Fruit fly (Drosophila melanogaster) whole organism, embryonic: ENCODE data around the gene CG10035.
A peak's percentile ranks its signal among the peaks of the same experiment; 100 is the strongest.

Source experiments
- Ada2b ChIP-seq: fragments of 200-800 bp; sonication (Bioruptor generic); IDR thresholded peaks from 2 replicates; pipeline ENCODE4 v1.3.6; 2022; ENCODE audit warnings: missing biosample characterization, missing genetic modification characterization
- Awh ChIP-seq: fragments of 200-800 bp; sonication (Bioruptor generic); IDR thresholded peaks from 2 replicates; pipeline ENCODE4, ENCODE4 v1.3.6; 2022; ENCODE audit warnings: missing biosample characterization, missing genetic modification characterization
- Bgb ChIP-seq: fragments of 200-800 bp; sonication (Bioruptor generic); IDR thresholded peaks from 2 replicates; pipeline ENCODE4 v1.3.6; 2022; ENCODE audit warnings: missing biosample characterization, missing genetic modification characterization; ENCODE audit not compliant: partially characterized antibody
- CG10147 ChIP-seq: fragments of 200-800 bp; sonication (Bioruptor generic); optimal IDR thresholded peaks from 2 replicates; lab custom pipeline; 2019; ENCODE audit warnings: missing biosample characterization, mild to moderate bottlenecking, missing genetic modification characterization, moderate library complexity
- CG10267 ChIP-seq: fragments of 200-800 bp; sonication (Bioruptor generic); optimal IDR thresholded peaks from 2 replicates; lab custom pipeline; 2018; ENCODE audit warnings: missing biosample characterization, mild to moderate bottlenecking, missing genetic modification characterization, moderate library complexity
- CG10431 ChIP-seq: fragments of 200-800 bp; sonication (Bioruptor generic); optimal IDR thresholded peaks from 3 replicates; lab custom pipeline; 2018; ENCODE audit warnings: missing biosample characterization, mild to moderate bottlenecking, missing genetic modification characterization
- CG10462 ChIP-seq: fragments of 200-800 bp; sonication (Bioruptor generic); optimal IDR thresholded peaks from 2 replicates; lab custom pipeline; 2016; ENCODE audit warnings: missing biosample characterization, missing genetic modification characterization
- CG10979 ChIP-seq: fragments of 200-800 bp; sonication (Bioruptor generic); optimal IDR thresholded peaks from 2 replicates; lab custom pipeline; 2018; ENCODE audit warnings: missing biosample characterization, mild to moderate bottlenecking, missing genetic modification characterization, moderate library complexity
- CG11085 ChIP-seq: fragments of 200-800 bp; sonication (Bioruptor generic); IDR thresholded peaks from 2 replicates; pipeline ENCODE4 v1.3.6; 2022; ENCODE audit warnings: missing biosample characterization, missing genetic modification characterization
- CG11093 ChIP-seq: fragments of 200-800 bp; sonication (Bioruptor generic); IDR thresholded peaks from 3 replicates; pipeline ENCODE4 v1.3.6; 2022; ENCODE audit warnings: missing biosample characterization, missing genetic modification characterization
- CG11504 ChIP-seq: fragments of 200-800 bp; sonication (Bioruptor generic); optimal IDR thresholded peaks from 3 replicates; lab custom pipeline; 2019; ENCODE audit warnings: missing biosample characterization, mild to moderate bottlenecking, missing genetic modification characterization, moderate library complexity
- CG12071 ChIP-seq: fragments of 200-800 bp; sonication (Bioruptor generic); optimal IDR thresholded peaks from 3 replicates; lab custom pipeline; 2018; ENCODE audit warnings: missing biosample characterization, mild to moderate bottlenecking, missing genetic modification characterization
- CG12299 ChIP-seq: fragments of 200-800 bp; sonication (Bioruptor generic); optimal IDR thresholded peaks from 2 replicates; lab custom pipeline; 2018; ENCODE audit warnings: missing biosample characterization, mild to moderate bottlenecking, missing genetic modification characterization
- CG13123 ChIP-seq: fragments of 200-800 bp; sonication (Bioruptor generic); optimal IDR thresholded peaks from 2 replicates; lab custom pipeline; 2016; ENCODE audit warnings: missing biosample characterization, missing genetic modification characterization
- CG17385 ChIP-seq: fragments of 200-800 bp; sonication (Bioruptor generic); optimal IDR thresholded peaks from 3 replicates; lab custom pipeline; 2018; ENCODE audit warnings: missing biosample characterization, mild to moderate bottlenecking, missing genetic modification characterization
- CG17568 ChIP-seq: fragments of 200-800 bp; sonication (Bioruptor generic); optimal IDR thresholded peaks from 2 replicates; lab custom pipeline; 2018; ENCODE audit warnings: missing biosample characterization, mild to moderate bottlenecking, missing genetic modification characterization, moderate library complexity
- CG18476 ChIP-seq: fragments of 200-800 bp; sonication (Bioruptor generic); optimal IDR thresholded peaks from 2 replicates; lab custom pipeline; 2016; ENCODE audit warnings: missing biosample characterization, mild to moderate bottlenecking, missing genetic modification characterization
- CG2129 ChIP-seq: fragments of 200-800 bp; sonication (Bioruptor generic); IDR thresholded peaks from 2 replicates; pipeline ENCODE4 v1.3.6; 2022; ENCODE audit warnings: missing biosample characterization, missing genetic modification characterization; ENCODE audit not compliant: partially characterized antibody
- CG2199 ChIP-seq: fragments of 200-800 bp; sonication (Bioruptor generic); IDR thresholded peaks from 3 replicates; pipeline ENCODE4 v1.3.6; 2022; ENCODE audit warnings: missing biosample characterization, missing genetic modification characterization
- CG30431 ChIP-seq: fragments of 200-800 bp; sonication (Bioruptor generic); optimal IDR thresholded peaks from 2 replicates; lab custom pipeline; 2017; ENCODE audit warnings: missing biosample characterization, missing genetic modification characterization
- CG31388 ChIP-seq: fragments of 200-800 bp; sonication (Bioruptor generic); optimal IDR thresholded peaks from 2 replicates; lab custom pipeline; 2016; ENCODE audit warnings: missing biosample characterization, missing genetic modification characterization
- CG34376 ChIP-seq: fragments of 200-800 bp; sonication (Bioruptor generic); optimal IDR thresholded peaks from 2 replicates; lab custom pipeline; 2018; ENCODE audit warnings: missing biosample characterization, mild to moderate bottlenecking, missing genetic modification characterization
- CG3847 ChIP-seq: fragments of 200-800 bp; sonication (Bioruptor generic); IDR thresholded peaks from 2 replicates; pipeline ENCODE4 v1.3.6; 2022; ENCODE audit warnings: missing biosample characterization, missing genetic modification characterization
- CG4328 ChIP-seq: fragments of 200-800 bp; sonication (Bioruptor generic); optimal IDR thresholded peaks from 3 replicates; lab custom pipeline; 2017; ENCODE audit warnings: missing biosample characterization, missing genetic modification reagents, missing genetic modification characterization
- CG6791 ChIP-seq: fragments of 200-800 bp; sonication (Bioruptor generic); IDR thresholded peaks from 3 replicates; pipeline ENCODE4 v1.3.6; 2022; ENCODE audit warnings: missing biosample characterization, missing genetic modification characterization; ENCODE audit not compliant: partially characterized antibody
- CG7745 ChIP-seq: fragments of 200-800 bp; sonication (Bioruptor generic); optimal IDR thresholded peaks from 2 replicates; lab custom pipeline; 2018; ENCODE audit warnings: missing biosample characterization, mild to moderate bottlenecking, missing genetic modification characterization, moderate library complexity
- CG8290 ChIP-seq, 3 experiments: fragments of 200-800 bp; sonication (Bioruptor generic); optimal IDR thresholded peaks; 2 replicates each; lab custom pipeline; 2016 to 2019; ENCODE audit warnings: missing biosample characterization in 3 of 3, missing genetic modification characterization in 3 of 3, mild to moderate bottlenecking in 2 of 3, moderate library complexity in 1 of 3
- CG9797 ChIP-seq: fragments of 200-800 bp; sonication (Bioruptor generic); optimal IDR thresholded peaks from 3 replicates; lab custom pipeline; 2018; ENCODE audit warnings: missing biosample characterization, mild to moderate bottlenecking, missing genetic modification characterization
- CkIIα-i1 ChIP-seq: fragments of 200-800 bp; sonication (Bioruptor generic); IDR thresholded peaks from 2 replicates; pipeline ENCODE4 v1.3.6; 2022; ENCODE audit warnings: missing biosample characterization, missing genetic modification characterization
- D19A ChIP-seq: fragments of 200-800 bp; optimal IDR thresholded peaks from 3 replicates; lab custom pipeline; 2019; ENCODE audit warnings: missing biosample characterization, mild to moderate bottlenecking, missing genetic modification characterization, moderate library complexity
- Elba2 ChIP-seq: fragments of 200-800 bp; sonication (Bioruptor generic); optimal IDR thresholded peaks from 3 replicates; lab custom pipeline; 2016; ENCODE audit warnings: missing biosample characterization, missing genetic modification characterization
- Fer3 ChIP-seq: fragments of 200-800 bp; sonication (Bioruptor generic); optimal IDR thresholded peaks from 2 replicates; lab custom pipeline; 2018; ENCODE audit warnings: missing biosample characterization, mild to moderate bottlenecking, missing genetic modification characterization, moderate library complexity
- GATAe ChIP-seq: fragments of 200-800 bp; sonication (Bioruptor generic); conservative IDR thresholded peaks from 2 replicates; pipeline ENCODE4 v1.3.6; 2022; ENCODE audit warnings: missing biosample characterization, missing genetic modification characterization
- MTF-1 ChIP-seq: fragments of 200-800 bp; sonication (Bioruptor generic); optimal IDR thresholded peaks from 2 replicates; lab custom pipeline; 2018; ENCODE audit warnings: missing biosample characterization, mild to moderate bottlenecking, missing genetic modification characterization, borderline replicate concordance
- Scr ChIP-seq: fragments of 200-800 bp; sonication (Bioruptor generic); IDR thresholded peaks from 2 replicates; pipeline ENCODE4 v1.3.6; 2022; ENCODE audit warnings: missing biosample characterization, missing genetic modification characterization; ENCODE audit not compliant: partially characterized antibody
- Sox102F ChIP-seq: fragments of 200-800 bp; sonication (Bioruptor generic); optimal IDR thresholded peaks from 2 replicates; lab custom pipeline; 2018; ENCODE audit warnings: missing biosample characterization, mild to moderate bottlenecking, missing genetic modification characterization, moderate library complexity
- Ssrp ChIP-seq: fragments of 200-800 bp; sonication (Bioruptor generic); optimal IDR thresholded peaks from 2 replicates; lab custom pipeline; 2018; ENCODE audit warnings: missing biosample characterization, mild to moderate bottlenecking, missing genetic modification characterization, moderate library complexity
- Taf1 ChIP-seq: fragments of 200-800 bp; sonication (Bioruptor generic); IDR thresholded peaks from 2 replicates; pipeline ENCODE4 v1.3.6; 2022; ENCODE audit warnings: missing biosample characterization, missing genetic modification characterization
- Xbp1 ChIP-seq: fragments of 200-800 bp; sonication (Bioruptor generic); optimal IDR thresholded peaks from 3 replicates; lab custom pipeline; 2016; ENCODE audit warnings: missing biosample characterization, mild to moderate bottlenecking, missing genetic modification characterization
- YL-1 ChIP-seq: fragments of 200-800 bp; sonication (Bioruptor generic); optimal IDR thresholded peaks from 3 replicates; lab custom pipeline; 2017; ENCODE audit warnings: missing biosample characterization, mild to moderate bottlenecking, missing genetic modification characterization
- crol ChIP-seq: fragments of 200-800 bp; sonication (Bioruptor generic); IDR thresholded peaks from 2 replicates; pipeline ENCODE4 v1.3.6; 2022; ENCODE audit warnings: missing biosample characterization, missing genetic modification characterization
- gcm2 ChIP-seq: fragments of 200-800 bp; sonication (Bioruptor generic); optimal IDR thresholded peaks from 2 replicates; lab custom pipeline; 2016; ENCODE audit warnings: missing biosample characterization, missing genetic modification characterization
- gem ChIP-seq: fragments of 200-800 bp; sonication (Bioruptor generic); optimal IDR thresholded peaks from 2 replicates; lab custom pipeline; 2019; ENCODE audit warnings: missing biosample characterization, mild to moderate bottlenecking, missing genetic modification characterization, moderate library complexity
- grn ChIP-seq: fragments of 200-800 bp; sonication (Bioruptor generic); optimal IDR thresholded peaks from 3 replicates; lab custom pipeline; 2017; ENCODE audit warnings: missing biosample characterization, missing genetic modification characterization
- her ChIP-seq: fragments of 200-800 bp; sonication (Bioruptor generic); optimal IDR thresholded peaks from 2 replicates; lab custom pipeline; 2016; ENCODE audit warnings: missing biosample characterization, missing genetic modification characterization
- shn ChIP-seq: fragments of 200-800 bp; sonication (Bioruptor generic); optimal IDR thresholded peaks from 3 replicates; lab custom pipeline; 2016; ENCODE audit warnings: missing biosample characterization, missing genetic modification characterization
- sna ChIP-seq: fragments of 200-800 bp; sonication (Bioruptor generic); IDR thresholded peaks from 2 replicates; pipeline ENCODE4 v1.3.6; 2022; ENCODE audit warnings: missing biosample characterization, missing genetic modification characterization; ENCODE audit not compliant: partially characterized antibody
- sqz ChIP-seq: fragments of 200-800 bp; sonication (Bioruptor generic); optimal IDR thresholded peaks from 3 replicates; lab custom pipeline; 2018; ENCODE audit warnings: missing biosample characterization, mild to moderate bottlenecking, missing genetic modification characterization
- vfl ChIP-seq: fragments of 200-800 bp; sonication (Bioruptor generic); optimal IDR thresholded peaks from 2 replicates; lab custom pipeline; 2016; ENCODE audit warnings: missing biosample characterization, missing genetic modification characterization

Gene CG10035

DNA sequence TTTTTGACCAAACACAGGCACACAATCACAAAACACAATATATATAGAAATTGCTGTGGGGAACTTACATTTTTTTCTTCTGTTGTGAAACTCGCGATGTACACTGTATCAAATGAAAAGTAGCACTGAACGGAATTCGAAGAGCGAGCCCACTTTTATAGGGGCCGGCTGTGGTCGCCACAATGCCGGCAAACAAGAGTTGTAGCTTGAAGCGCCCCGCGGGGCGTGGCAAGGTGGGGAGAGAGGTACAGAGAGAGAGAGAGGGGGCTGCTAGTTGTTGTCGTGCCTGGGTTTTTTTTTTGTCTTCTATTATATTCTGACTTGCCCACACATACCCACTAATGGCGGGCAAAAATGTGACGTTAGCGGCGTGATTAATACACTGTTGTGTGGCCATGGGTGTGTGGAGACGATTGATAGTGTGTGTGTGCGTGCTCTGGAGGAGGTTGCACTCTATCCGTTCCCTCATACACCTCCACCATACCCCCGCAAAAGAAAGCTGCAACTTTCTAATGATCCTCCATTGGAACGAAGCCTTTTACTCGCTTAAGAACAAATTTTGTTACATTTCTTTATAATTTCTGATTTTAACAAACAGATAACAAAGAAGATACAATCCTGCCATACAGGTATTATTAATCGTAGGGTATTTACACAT, 13.2 kb downstream of the CG10035 start, which contains the start of gene GstD1 (continued):
- TF ChIP-seq grn (GFP tag; lab: Kevin White, UChicago) (no peak), CG8290 (GFP tag; optimal IDR thresholded peaks at IDR 0.05; lab: Kevin White, UChicago) (no peak), CG8290 (tag; optimal IDR thresholded peaks at IDR 0.05; lab: Kevin White, UChicago) (peak in 1 of 2 experiments; percentile 34), CG10979 (tag; lab: Kevin White, UChicago) (peak; percentile 12), her (GFP tag; lab: Kevin White, UChicago) (peak; percentile 39), gem (peak; percentile 65), CG30431 (GFP tag; lab: Kevin White, UChicago) (no peak), CG6791 (GFP tag; lab: Robert Waterston, UW) (0 out of 3 replicates have a peak, but pooled peaks have one; percentile 27), CG11093 (no peak), sna (0 out of 2 replicates have a peak, but pooled peaks have one; percentile 38), CkIIα-i1 (GFP tag; lab: Robert Waterston, UW) (no peak), crol (GFP tag; lab: Robert Waterston, UW) (peak; percentile 100), CG10267 (peak; percentile 32), CG4328 (GFP tag; lab: Kevin White, UChicago) (no peak), Elba2 (GFP tag; lab: Kevin White, UChicago) (no peak), CG31388 (GFP tag; lab: Kevin White, UChicago) (no peak), CG10147 (GFP tag; lab: Kevin White, UChicago) (peak; percentile 76), CG12071 (GFP tag; lab: Kevin White, UChicago) (no peak), shn (peak; percentile 44), Scr (peak; percentile 40), GATAe (no peak), Ada2b (GFP tag; lab: Robert Waterston, UW) (peak; percentile 65), gcm2 (no peak), CG2199 (GFP tag; lab: Robert Waterston, UW) (peak; percentile 90; the same call in 2 of the 3 replicates), Bgb (GFP tag; lab: Robert Waterston, UW) (peak; percentile 63), CG9797 (GFP tag; lab: Kevin White, UChicago) (no peak), CG2129 (GFP tag; lab: Robert Waterston, UW) (no peak), CG3847 (GFP tag; lab: Robert Waterston, UW) (no peak), Sox102F (GFP tag; lab: Kevin White, UChicago) (peak; percentile 29), CG17385 (no peak), MTF-1 (no peak), CG10431 (GFP tag; lab: Kevin White, UChicago) (no peak), D19A (tag; lab: Kevin White, UChicago) (peak; percentile 98), CG11085 (GFP tag; lab: Robert Waterston, UW) (no peak), sqz (GFP tag; lab: Kevin White, UChicago) (peak; percentile 74), CG10462 (GFP tag; lab: Kevin White, UChicago) (no peak), vfl (no peak), CG18476 (peak; percentile 7), YL-1 (GFP tag; lab: Kevin White, UChicago) (no peak), CG11504 (tag; lab: Kevin White, UChicago) (peak; percentile 50), CG34376 (GFP tag; lab: Kevin White, UChicago) (peak; percentile 53), Taf1 (GFP tag; lab: Robert Waterston, UW) (no peak), CG7745 (no peak), Xbp1 (peak; percentile 36), CG17568 (no peak), Fer3 (tag; lab: Kevin White, UChicago) (peak; percentile 12), CG13123 (no peak), CG12299 (tag; lab: Kevin White, UChicago) (no peak), Ssrp (tag; lab: Kevin White, UChicago) (no peak), Awh (GFP tag; lab: Robert Waterston, UW) (no peak)
